Worm (Caenorhabditis elegans) whole organism, L1 larva: ENCODE results near the gene idpp-15.

Source experiments
- Y116A8C.19 ChIP-seq: sonication (generic microtip); optimal IDR thresholded peaks from 2 replicates; lab custom pipeline; 2016; ENCODE audit warnings: missing compliant biosample characterization, missing genetic modification characterization, borderline replicate concordance
- ama-1 ChIP-seq: fragments of 150-350 bp; optimal IDR thresholded peaks from 2 replicates; lab custom pipeline; 2014
- blmp-1 ChIP-seq: fragments of 150-350 bp; optimal IDR thresholded peaks from 2 replicates; lab custom pipeline; 2014; ENCODE audit warnings: missing biosample characterization, missing genetic modification characterization
- ceh-88 ChIP-seq: fragments of 200-800 bp; sonication (Bioruptor generic); IDR thresholded peaks from 2 replicates; pipeline ENCODE4 v1.3.6; 2022; ENCODE audit warnings: missing genetic modification characterization, missing compliant biosample characterization
- dpl-1 ChIP-seq, 3 experiments: fragments of 150-350 bp in 2 of 3; sonication (generic microtip) in 1 of 3; optimal IDR thresholded peaks; 2 replicates each; lab custom pipeline; 2014 to 2017; ENCODE audit warnings: missing biosample characterization in 3 of 3, missing genetic modification characterization in 3 of 3, missing genetic modification reagents in 3 of 3
- dsc-1 ChIP-seq: sonication (generic microtip); optimal IDR thresholded peaks from 2 replicates; lab custom pipeline; 2016; ENCODE audit warnings: mild to moderate bottlenecking, missing genetic modification characterization, missing compliant biosample characterization
- egl-27 ChIP-seq, 2 experiments: fragments of 150-350 bp in 1 of 2; sonication (generic microtip); optimal IDR thresholded peaks; 3 replicates each; lab custom pipeline; 2017 to 2018; ENCODE audit warnings: missing biosample characterization in 2 of 2, missing genetic modification characterization in 2 of 2, missing genetic modification reagents in 2 of 2
- elt-2 ChIP-seq: sonication (generic microtip); optimal IDR thresholded peaks from 2 replicates; lab custom pipeline; 2016; ENCODE audit warnings: missing genetic modification characterization, mild to moderate bottlenecking, inconsistent platforms, missing compliant biosample characterization, missing genetic modification reagents
- elt-3 ChIP-seq, 6 experiments: fragments of 150-350 bp in 1 of 6; sonication (generic microtip); optimal IDR thresholded peaks; 2 replicates each; lab custom pipeline; 2017 to 2018; ENCODE audit warnings: missing biosample characterization in 6 of 6, missing genetic modification characterization in 6 of 6, inconsistent platforms in 1 of 6
- ets-5 ChIP-seq: fragments of 200-800 bp; sonication (Bioruptor generic); IDR thresholded peaks from 2 replicates; pipeline ENCODE4 v1.3.6; 2022; ENCODE audit warnings: missing genetic modification characterization, missing compliant biosample characterization
- fkh-8 ChIP-seq: sonication (generic microtip); optimal IDR thresholded peaks from 2 replicates; lab custom pipeline; 2016; ENCODE audit warnings: mild to moderate bottlenecking, missing genetic modification characterization, missing compliant biosample characterization
- grh-1 ChIP-seq: fragments of 200-800 bp; sonication (Bioruptor generic); IDR thresholded peaks from 2 replicates; pipeline ENCODE4 v1.3.6; 2022; ENCODE audit warnings: missing genetic modification reagents, missing genetic modification characterization, missing compliant biosample characterization
- hpl-2 ChIP-seq: fragments of 150-350 bp; optimal IDR thresholded peaks from 2 replicates; lab custom pipeline; 2014; ENCODE audit warnings: missing biosample characterization, missing genetic modification reagents, missing genetic modification characterization
- isw-1 ChIP-seq: fragments of 200-800 bp; sonication (Bioruptor generic); IDR thresholded peaks from 2 replicates; pipeline ENCODE4 v1.3.6; 2022; ENCODE audit warnings: missing genetic modification characterization, missing compliant biosample characterization
- jun-1 ChIP-seq: fragments of 150-350 bp; optimal IDR thresholded peaks from 2 replicates; lab custom pipeline; 2014; ENCODE audit warnings: missing biosample characterization, missing genetic modification reagents, missing genetic modification characterization
- lin-14 ChIP-seq: fragments of 200-800 bp; sonication (Bioruptor generic); optimal IDR thresholded peaks from 2 replicates; lab custom pipeline; 2018; ENCODE audit warnings: mild to moderate bottlenecking, missing genetic modification characterization, moderate library complexity, missing compliant biosample characterization
- lin-35 ChIP-seq, 2 experiments: fragments of 150-350 bp; optimal IDR thresholded peaks; 2 replicates each; lab custom pipeline; 2014; ENCODE audit warnings: missing biosample characterization in 2 of 2, missing genetic modification characterization in 2 of 2, missing genetic modification reagents in 2 of 2
- lir-3 ChIP-seq: sonication (generic microtip); optimal IDR thresholded peaks from 2 replicates; lab custom pipeline; 2016; ENCODE audit warnings: mild to moderate bottlenecking, missing genetic modification characterization, moderate library complexity, missing compliant biosample characterization; ENCODE audit not compliant: poor library complexity
- lsy-2 ChIP-seq, 2 experiments: fragments of 150-350 bp; optimal IDR thresholded peaks; 2 replicates each; lab custom pipeline; 2014; ENCODE audit warnings: missing biosample characterization in 2 of 2, missing genetic modification characterization in 2 of 2
- mab-9 ChIP-seq: fragments of 200-800 bp; sonication (Bioruptor generic); IDR thresholded peaks from 2 replicates; pipeline ENCODE4 v1.3.6; 2022; ENCODE audit warnings: missing genetic modification reagents, missing genetic modification characterization, missing compliant biosample characterization
- mep-1 ChIP-seq: fragments of 150-350 bp; optimal IDR thresholded peaks from 2 replicates; lab custom pipeline; 2014; ENCODE audit warnings: missing biosample characterization, missing genetic modification characterization
- nhr-11 ChIP-seq: fragments of 150-350 bp; optimal IDR thresholded peaks from 2 replicates; lab custom pipeline; 2014; ENCODE audit warnings: missing biosample characterization, missing genetic modification characterization
- nhr-20 ChIP-seq: sonication (generic microtip); optimal IDR thresholded peaks from 2 replicates; lab custom pipeline; 2016; ENCODE audit warnings: mild to moderate bottlenecking, missing genetic modification characterization, missing compliant biosample characterization
- nhr-47 ChIP-seq: sonication (generic microtip); optimal IDR thresholded peaks from 2 replicates; lab custom pipeline; 2016; ENCODE audit warnings: mild to moderate bottlenecking, missing genetic modification characterization, moderate library complexity, missing compliant biosample characterization
- nhr-71 ChIP-seq: sonication (generic microtip); optimal IDR thresholded peaks from 2 replicates; lab custom pipeline; 2016; ENCODE audit warnings: mild to moderate bottlenecking, missing genetic modification characterization, moderate library complexity, missing compliant biosample characterization
- nhr-84 ChIP-seq: sonication (generic microtip); optimal IDR thresholded peaks from 2 replicates; lab custom pipeline; 2017; ENCODE audit warnings: missing biosample characterization, missing genetic modification characterization
- nhr-85 ChIP-seq: sonication (generic microtip); peaks from one replicate; lab custom pipeline; 2016; ENCODE audit warnings: missing genetic modification characterization, inconsistent platforms, missing compliant biosample characterization
- pqm-1 ChIP-seq: sonication (generic microtip); optimal IDR thresholded peaks from 3 replicates; lab custom pipeline; 2017; ENCODE audit warnings: missing biosample characterization, missing genetic modification characterization
- rnt-1 ChIP-seq: sonication (generic microtip); optimal IDR thresholded peaks from 2 replicates; lab custom pipeline; 2016; ENCODE audit warnings: mild to moderate bottlenecking, missing genetic modification characterization, moderate library complexity, missing compliant biosample characterization
- snpc-4 ChIP-seq: fragments of 150-350 bp; optimal IDR thresholded peaks from 2 replicates; lab custom pipeline; 2014; ENCODE audit warnings: missing biosample characterization, missing genetic modification characterization
- sup-37 ChIP-seq: fragments of 200-800 bp; sonication (Bioruptor generic); optimal IDR thresholded peaks from 2 replicates; lab custom pipeline; 2018; ENCODE audit warnings: mild to moderate bottlenecking, missing genetic modification characterization, missing compliant biosample characterization
- tbx-2 ChIP-seq: sonication (generic microtip); optimal IDR thresholded peaks from 2 replicates; lab custom pipeline; 2016; ENCODE audit warnings: missing genetic modification characterization, missing compliant biosample characterization
- unc-30 ChIP-seq: sonication (generic microtip); optimal IDR thresholded peaks from 2 replicates; lab custom pipeline; 2017; ENCODE audit warnings: missing biosample characterization, missing genetic modification characterization
- xbp-1 ChIP-seq: sonication (generic microtip); optimal IDR thresholded peaks from 2 replicates; lab custom pipeline; 2016; ENCODE audit warnings: missing genetic modification characterization, missing compliant biosample characterization
- zip-4 ChIP-seq: fragments of 200-800 bp; sonication (Bioruptor generic); optimal IDR thresholded peaks from 2 replicates; lab custom pipeline; 2018; ENCODE audit warnings: mild to moderate bottlenecking, missing genetic modification characterization, moderate library complexity, missing compliant biosample characterization
- ztf-11 ChIP-seq, 2 experiments: sonication (generic microtip); optimal IDR thresholded peaks; 2 replicates each; lab custom pipeline; 2016 to 2017; ENCODE audit warnings: missing genetic modification characterization in 2 of 2, missing biosample characterization in 1 of 2, missing compliant biosample characterization in 1 of 2

idpp-15 gene

DNA sequence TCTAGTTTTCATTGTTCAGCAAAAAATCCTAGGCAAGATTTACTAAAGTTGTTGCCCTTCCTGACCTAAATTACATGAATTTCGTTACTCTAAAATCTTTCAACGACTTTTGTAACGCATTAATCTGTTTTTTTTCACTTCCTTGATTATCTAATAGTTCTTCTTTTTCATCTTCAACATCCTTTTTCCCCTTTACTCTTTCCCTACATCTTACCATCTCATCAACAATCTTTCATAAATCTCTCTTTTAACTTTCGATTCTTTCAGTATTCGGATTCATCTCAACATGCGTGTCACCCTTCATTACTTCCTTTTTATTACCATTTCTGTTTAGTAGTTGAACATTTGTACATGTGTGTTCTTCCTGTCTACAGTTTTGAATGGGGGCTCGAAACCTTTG is 49.0 kb downstream of the idpp-15 start:
- peak; percentile 58 for TF ChIP-seq nhr-85 (tag; lab: Kevin White, UChicago)
- peak; percentile 8 for TF ChIP-seq blmp-1 (tag; lab: Kevin White, UChicago)
- no peak for TF ChIP-seq ama-1 (lab: Kevin White, UChicago)

DNA sequence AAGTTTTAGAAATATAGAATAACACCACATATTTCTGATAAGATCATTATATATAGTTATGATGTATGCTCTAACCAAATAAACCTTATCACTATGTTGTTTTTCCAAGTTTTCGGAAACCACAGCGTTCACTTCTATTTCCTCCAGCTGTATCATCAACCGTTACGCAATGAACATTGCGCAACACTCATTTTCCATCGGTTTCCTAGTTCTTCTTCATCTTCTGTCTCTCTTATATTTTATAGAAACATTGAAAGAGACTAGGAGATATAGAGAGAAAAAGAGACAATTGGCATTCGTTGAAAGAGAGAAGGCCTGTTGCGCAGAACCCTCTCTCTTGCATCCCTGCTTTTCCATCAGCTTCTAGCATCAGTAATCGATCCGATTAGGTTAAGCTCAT is 49.4 kb downstream of the idpp-15 start:
- TF ChIP-seq ztf-11 (tag; optimal IDR thresholded peaks at IDR 0.05; lab: Kevin White, UChicago) (no peak), blmp-1 (tag; lab: Kevin White, UChicago) (peak; percentile 56)
- TF ChIP-seq, all 84 proteins: peak for 1

DNA sequence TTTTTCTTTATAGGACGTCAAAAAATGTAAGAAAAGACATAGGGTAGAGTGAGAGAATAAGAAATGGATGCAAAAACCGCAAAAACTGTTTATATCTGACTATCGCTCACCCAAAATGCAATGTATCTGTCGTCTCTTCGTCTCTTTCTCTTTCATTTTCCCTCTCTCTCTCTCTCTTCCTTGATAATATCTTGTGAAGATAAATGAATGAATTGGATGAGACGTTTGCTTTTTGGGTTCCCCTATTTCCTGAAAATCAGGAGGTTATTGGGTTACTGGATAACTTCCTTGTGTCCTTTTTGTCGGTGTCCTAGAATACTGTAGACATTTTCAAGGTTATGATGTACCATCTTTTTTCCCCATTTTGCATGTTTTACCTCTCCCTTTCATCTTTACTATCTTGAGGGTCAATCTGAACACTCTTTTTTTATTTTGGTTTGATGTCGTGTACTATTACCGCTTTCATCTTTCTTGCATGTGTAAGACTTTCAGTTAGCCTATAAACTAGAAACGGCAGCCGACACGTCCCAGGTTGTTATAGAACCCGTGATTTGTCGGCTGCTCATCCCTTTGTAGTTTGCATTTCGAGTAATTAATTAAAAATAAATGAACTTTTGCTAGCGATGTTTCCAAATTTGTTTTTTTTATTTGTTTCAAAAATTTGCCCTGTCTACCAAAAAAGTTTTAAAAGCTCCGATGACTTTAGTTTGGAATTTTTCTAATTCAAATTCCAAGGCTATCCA is 50.7 kb downstream of the idpp-15 start:
- TF ChIP-seq lin-14 (GFP tag; lab: Kevin White, UChicago) (peak; percentile 53), egl-27 (tag; optimal IDR thresholded peaks at IDR 0.05; lab: Kevin White, UChicago) (no peak), nhr-85 (tag; lab: Kevin White, UChicago) (peak; percentile 85), lsy-2 (tag; optimal IDR thresholded peaks at IDR 0.05; lab: Kevin White, UChicago) (peak in 1 of 2 experiments; percentile 0), ets-5 (no peak), blmp-1 (tag; lab: Kevin White, UChicago) (peak; percentile 77), nhr-47 (tag; lab: Kevin White, UChicago) (no peak), lin-35 (GFP tag; optimal IDR thresholded peaks at IDR 0.05; lab: Kevin White, UChicago) (no peak)

DNA sequence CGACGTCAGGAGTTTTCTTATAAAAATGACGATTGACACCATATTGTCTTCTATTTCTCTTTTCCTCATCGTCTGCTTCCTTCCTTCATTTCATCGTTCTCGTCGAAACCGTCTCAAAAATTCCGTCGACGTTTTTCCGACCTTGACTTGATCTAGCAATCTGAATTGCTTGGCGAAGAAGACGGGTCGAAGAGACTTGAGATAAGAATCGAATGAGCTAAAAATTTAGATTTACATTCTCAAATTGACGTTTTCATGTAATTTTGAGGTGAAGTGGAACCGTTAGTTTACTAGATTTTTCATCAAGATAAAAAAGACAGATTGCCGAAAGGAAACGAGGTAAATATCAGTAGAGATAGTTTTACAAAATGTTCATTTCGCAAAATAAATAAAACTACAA is 52.7 kb downstream of the idpp-15 start:
- TF ChIP-seq nhr-11 (tag; lab: Kevin White, UChicago) (no peak), ama-1 (lab: Kevin White, UChicago) (no peak), lin-14 (GFP tag; lab: Kevin White, UChicago) (peak; percentile 75), sup-37 (GFP tag; lab: Kevin White, UChicago) (no peak), hpl-2 (GFP tag; lab: Kevin White, UChicago) (no peak), fkh-8 (tag; lab: Kevin White, UChicago) (no peak), dpl-1 (GFP tag; optimal IDR thresholded peaks at IDR 0.05; lab: Kevin White, UChicago) (no peak), egl-27 (tag; optimal IDR thresholded peaks at IDR 0.05; lab: Kevin White, UChicago) (no peak), rnt-1 (tag; lab: Kevin White, UChicago) (peak; percentile 0), Y116A8C.19 (tag; lab: Kevin White, UChicago) (no peak), jun-1 (tag; lab: Kevin White, UChicago) (no peak), mep-1 (tag; lab: Kevin White, UChicago) (no peak), xbp-1 (tag; lab: Kevin White, UChicago) (no peak), elt-3 (tag; optimal IDR thresholded peaks at IDR 0.05; lab: Kevin White, UChicago) (no peak), nhr-85 (tag; lab: Kevin White, UChicago) (peak; percentile 90), tbx-2 (tag; lab: Kevin White, UChicago) (no peak), grh-1 (GFP tag; lab: Robert Waterston, UW) (no peak), nhr-71 (tag; lab: Kevin White, UChicago) (no peak), mab-9 (no peak), snpc-4 (tag; lab: Kevin White, UChicago) (no peak), nhr-84 (tag; lab: Kevin White, UChicago) (no peak), elt-2 (tag; lab: Kevin White, UChicago) (no peak), ets-5 (no peak), unc-30 (tag; lab: Kevin White, UChicago) (no peak), dsc-1 (tag; lab: Kevin White, UChicago) (no peak), ceh-88 (GFP tag; lab: Robert Waterston, UW) (no peak), isw-1 (GFP tag; lab: Robert Waterston, UW) (no peak), zip-4 (GFP tag; lab: Kevin White, UChicago) (no peak), lir-3 (tag; lab: Kevin White, UChicago) (no peak), lsy-2 (tag; optimal IDR thresholded peaks at IDR 0.05; lab: Kevin White, UChicago) (no peak), nhr-20 (peak; percentile 28), pqm-1 (tag; lab: Kevin White, UChicago) (no peak)
